Worm (Caenorhabditis elegans): Measurements from ENCODE around the gene nhr-34.

nhr-34 gene

DNA sequence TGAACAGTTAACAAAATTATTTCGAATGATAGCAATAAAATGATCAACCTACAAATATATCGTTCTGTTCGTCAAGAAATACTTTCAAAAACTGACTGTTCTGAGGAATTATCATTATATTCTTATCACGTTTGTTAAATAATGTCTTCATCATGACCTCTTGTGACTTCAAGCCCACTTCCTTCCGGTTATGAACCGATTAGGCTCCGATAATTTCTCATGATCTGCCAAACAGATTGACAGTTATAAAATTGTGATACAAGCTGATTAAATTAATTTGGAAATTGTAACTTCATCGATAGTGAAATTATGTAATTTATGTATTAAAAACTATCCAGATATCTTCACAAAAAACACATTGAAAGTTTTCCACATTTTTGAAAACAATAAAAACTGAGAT is 5.4 kb upstream of the nhr-34 start, which contains the start of gene ins-8:
ins-8 (minus strand) TSS at position 101 of the 400 bp plus-strand sequence.
- TF ChIP-seq alr-1 (tag; optimal IDR thresholded peaks at IDR 0.05; ENCODE audit: borderline replicate concordance) (no peak), nhr-71 (tag; optimal IDR thresholded peaks at IDR 0.05) (no peak), nhr-84 (tag; optimal IDR thresholded peaks at IDR 0.05) (no peak), nhr-90 (tag; optimal IDR thresholded peaks at IDR 0.05; ENCODE audit: poor library complexity) (no peak), rnt-1 (tag; optimal IDR thresholded peaks at IDR 0.05) (no peak), tlp-1 (tag; optimal IDR thresholded peaks at IDR 0.05) (no peak), lir-3 (tag; optimal IDR thresholded peaks at IDR 0.05; ENCODE audit: poor library complexity) (no peak), ceh-8 (GFP tag; optimal IDR thresholded peaks at IDR 0.05) (no peak), mef-2 (tag; optimal IDR thresholded peaks at IDR 0.05) (no peak), dsc-1 (tag; optimal IDR thresholded peaks at IDR 0.05) (no peak), hpl-2 (GFP tag; optimal IDR thresholded peaks at IDR 0.05) (no peak)

DNA sequence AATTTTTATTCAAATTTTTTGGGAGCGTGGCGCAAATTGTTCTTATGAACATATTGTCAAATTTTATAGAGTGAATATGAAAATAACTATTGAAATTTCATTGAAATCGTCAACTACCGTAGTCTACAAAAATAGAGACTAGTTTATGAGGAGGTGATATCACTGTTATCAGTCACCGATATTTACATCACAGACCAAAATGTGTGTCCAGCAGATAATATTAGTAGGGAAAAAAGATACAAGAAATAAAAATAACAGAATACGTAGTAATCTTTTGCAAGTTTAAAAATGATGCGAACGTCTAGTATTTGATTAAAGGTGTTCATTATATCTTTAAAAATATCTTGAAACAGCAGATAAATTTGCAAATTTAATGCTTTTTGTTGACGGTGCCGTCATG is 3.8 kb upstream of the nhr-34 start:
- peak; percentile 30 for TF ChIP-seq nhr-85 (tag)
- no peak for TF ChIP-seq nhr-19 (GFP tag; conservative IDR thresholded peaks at IDR 0.05)

DNA sequence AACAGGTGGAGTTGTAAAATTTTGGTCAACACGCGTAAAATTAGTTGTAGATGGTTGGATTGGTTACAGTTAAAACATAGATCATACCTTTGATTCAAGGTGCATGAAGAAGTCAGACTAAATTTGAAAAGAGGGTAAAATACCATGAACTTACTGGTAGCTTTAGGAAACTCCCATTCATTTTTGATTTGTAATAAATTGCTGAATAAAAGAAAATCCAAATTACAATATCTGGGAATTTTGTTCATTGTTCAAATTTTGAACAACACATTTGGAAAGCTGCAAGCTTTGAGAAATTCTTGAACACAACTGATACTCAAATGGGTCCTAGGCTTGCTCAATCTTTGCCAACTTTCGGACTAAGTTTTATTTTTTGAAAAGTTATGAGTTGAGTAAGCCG is 2.5 kb upstream of the nhr-34 start:
- no peak for TF ChIP-seq elt-3 (tag; optimal IDR thresholded peaks at IDR 0.05)
- no peak for TF ChIP-seq nhr-12 (tag; optimal IDR thresholded peaks at IDR 0.05)
- TF ChIP-seq ces-1 (GFP tag; optimal IDR thresholded peaks at IDR 0.05) = no peak

DNA sequence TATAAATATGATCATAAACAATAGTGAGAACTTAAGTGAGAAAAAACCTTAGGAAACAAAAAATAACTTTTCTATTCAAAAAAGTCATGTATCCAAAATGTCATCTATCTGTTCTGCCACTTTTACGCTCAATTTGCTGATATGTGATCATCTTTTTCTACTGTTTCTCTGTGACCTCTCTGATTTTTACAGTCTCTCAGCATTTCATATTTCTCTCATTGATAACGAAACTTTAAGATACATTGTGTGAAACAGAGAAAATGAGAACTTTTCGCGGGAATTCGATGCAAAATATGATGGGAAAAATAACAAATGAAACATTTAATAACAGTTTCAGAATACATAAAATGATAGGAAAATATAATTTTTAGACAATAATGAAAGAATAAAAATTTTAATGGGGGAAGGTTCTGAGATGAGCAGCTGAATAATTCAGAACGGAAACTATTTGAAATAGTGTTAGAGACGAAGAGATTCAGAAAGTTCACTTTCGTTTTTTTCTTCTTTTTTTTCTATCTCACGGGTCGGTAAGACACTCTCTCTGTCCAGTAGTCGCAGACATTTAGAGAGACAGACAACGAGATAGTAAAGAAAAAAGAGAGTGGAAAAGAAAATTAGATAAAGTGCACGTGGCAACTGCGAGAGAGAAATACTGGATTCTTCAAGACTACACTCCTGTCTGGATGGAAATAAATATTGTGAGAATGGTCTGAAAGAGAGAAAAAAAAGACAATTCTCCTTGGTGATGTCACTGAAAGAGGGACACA is 1.9 kb upstream of the nhr-34 start:
- TF ChIP-seq efl-1 (optimal IDR thresholded peaks at IDR 0.05) = peak; percentile 59 to 63
- TF ChIP-seq efl-1 (GFP tag; optimal IDR thresholded peaks at IDR 0.05 in 1 of 2) = peak; percentile 37 to 78
- no peak for TF ChIP-seq zip-4 (GFP tag; optimal IDR thresholded peaks at IDR 0.05)
- TF ChIP-seq nhr-76 (tag; optimal IDR thresholded peaks at IDR 0.05) = no peak
- TF ChIP-seq lsy-2 (tag; optimal IDR thresholded peaks at IDR 0.05) = peak; percentile 74 to 84
- 0 out of 2 replicates have a peak, but pooled peaks have one; percentile 31 for TF ChIP-seq grh-1 (GFP tag; IDR thresholded peaks at IDR 0.05)
- peak; percentile 55 for TF ChIP-seq nhr-19 (GFP tag; conservative IDR thresholded peaks at IDR 0.05)
- no peak for TF ChIP-seq nhr-84 (tag; optimal IDR thresholded peaks at IDR 0.05)
- no peak for TF ChIP-seq hlh-17 (GFP tag; optimal IDR thresholded peaks at IDR 0.05; ENCODE audit: borderline replicate concordance)
- peak; percentile 49 for TF ChIP-seq nhr-77 (tag; optimal IDR thresholded peaks at IDR 0.05)
- peak; percentile 1 to 23 for TF ChIP-seq egl-27 (tag; optimal IDR thresholded peaks at IDR 0.05)
- no peak for TF ChIP-seq lin-39 (tag; optimal IDR thresholded peaks at IDR 0.05)
- TF ChIP-seq jun-1 (tag; optimal IDR thresholded peaks at IDR 0.05) = peak; percentile 38
- TF ChIP-seq unc-130 (tag; optimal IDR thresholded peaks at IDR 0.05) = no peak
- TF ChIP-seq dpl-1 (GFP tag; optimal IDR thresholded peaks at IDR 0.05) = peak; percentile 33 to 58 (median 50)
- TF ChIP-seq ceh-82 (tag; optimal IDR thresholded peaks at IDR 0.05) = peak; percentile 46 to 55 (median 48)
- TF ChIP-seq pag-3 (tag; optimal IDR thresholded peaks at IDR 0.05; ENCODE audit: borderline replicate concordance, insufficient read depth) = no peak
- TF ChIP-seq dsc-1 (tag; optimal IDR thresholded peaks at IDR 0.05) = peak; percentile 60
- peak; percentile 54 for TF ChIP-seq irx-1 (tag; optimal IDR thresholded peaks at IDR 0.05)
- no peak for TF ChIP-seq pax-3 (tag; optimal IDR thresholded peaks at IDR 0.05)
- TF ChIP-seq ceh-90 (tag; optimal IDR thresholded peaks at IDR 0.05) = no peak
- TF ChIP-seq lin-15B (tag; optimal IDR thresholded peaks at IDR 0.05) = no peak
- TF ChIP-seq swsn-7 (tag; optimal IDR thresholded peaks at IDR 0.05) = peak; percentile 69
- peak; percentile 87 for TF ChIP-seq nhr-85 (tag)
- peak; percentile 55 for TF ChIP-seq fkh-10 (GFP tag; optimal IDR thresholded peaks at IDR 0.05)
- TF ChIP-seq F16B12.6 (tag; optimal IDR thresholded peaks at IDR 0.05) = no peak
- peak; percentile 94 for TF ChIP-seq blmp-1 (tag; optimal IDR thresholded peaks at IDR 0.05)
- peak; percentile 3 for TF ChIP-seq snpc-4 (tag; optimal IDR thresholded peaks at IDR 0.05)
- TF ChIP-seq nhr-237 (tag; optimal IDR thresholded peaks at IDR 0.05) = peak; percentile 17
- TF ChIP-seq egl-13 (tag; optimal IDR thresholded peaks at IDR 0.05) = peak; percentile 43
- TF ChIP-seq ceh-63 (GFP tag; optimal IDR thresholded peaks at IDR 0.05) = no peak
- TF ChIP-seq ztf-4 (tag; optimal IDR thresholded peaks at IDR 0.05) = peak; percentile 41
- TF ChIP-seq nhr-11 (tag; optimal IDR thresholded peaks at IDR 0.05) = peak; percentile 65
